Fruit fly (Drosophila melanogaster) whole organism, prepupa: ENCODE measurements around the gene CG42240.

ENCODE experiments used
- Blimp-1 ChIP-seq: fragments of 200-800 bp; sonication (Bioruptor generic); optimal IDR thresholded peaks from 3 replicates; lab custom pipeline; 2017; ENCODE audit warnings: missing biosample characterization, missing genetic modification characterization, mild to moderate bottlenecking, moderate library complexity, missing genetic modification reagents
- CG10631 ChIP-seq: fragments of 200-800 bp; sonication (Bioruptor generic); optimal IDR thresholded peaks from 2 replicates; lab custom pipeline; 2016; ENCODE audit warnings: missing biosample characterization, missing genetic modification characterization
- CG10669 ChIP-seq: fragments of 200-800 bp; sonication (Bioruptor generic); optimal IDR thresholded peaks from 3 replicates; lab custom pipeline; 2018; ENCODE audit warnings: missing biosample characterization, mild to moderate bottlenecking, missing genetic modification characterization, moderate library complexity
- CG11294 ChIP-seq: fragments of 200-800 bp; sonication (Bioruptor generic); IDR thresholded peaks from 2 replicates; pipeline ENCODE4 v1.3.6; 2022; ENCODE audit warnings: missing biosample characterization, missing genetic modification characterization
- CG11762 ChIP-seq: fragments of 200-800 bp; sonication (Bioruptor generic); optimal IDR thresholded peaks from 3 replicates; lab custom pipeline; 2016; ENCODE audit warnings: missing biosample characterization, missing genetic modification characterization; ENCODE audit not compliant: insufficient read depth
- CG11902 ChIP-seq: fragments of 200-800 bp; sonication (Bioruptor generic); optimal IDR thresholded peaks from 3 replicates; lab custom pipeline; 2016; ENCODE audit warnings: missing biosample characterization, missing genetic modification characterization
- CG15336 ChIP-seq: fragments of 200-800 bp; sonication (Bioruptor generic); IDR thresholded peaks from 2 replicates; pipeline ENCODE4 v1.3.6; 2022; ENCODE audit warnings: missing biosample characterization, missing genetic modification characterization
- CG32006 ChIP-seq: fragments of 200-800 bp; sonication (Bioruptor generic); optimal IDR thresholded peaks from 3 replicates; lab custom pipeline; 2017; ENCODE audit warnings: missing biosample characterization, mild to moderate bottlenecking, missing genetic modification characterization
- CG34406 ChIP-seq: fragments of 200-800 bp; sonication (Bioruptor generic); optimal IDR thresholded peaks from 3 replicates; lab custom pipeline; 2016; ENCODE audit warnings: missing biosample characterization, missing genetic modification characterization
- CG4318 ChIP-seq: fragments of 200-800 bp; sonication (Bioruptor generic); optimal IDR thresholded peaks from 3 replicates; lab custom pipeline; 2017; ENCODE audit warnings: missing biosample characterization, mild to moderate bottlenecking, missing genetic modification characterization
- CG6163 ChIP-seq: fragments of 200-800 bp; sonication (Bioruptor generic); IDR thresholded peaks from 3 replicates; pipeline ENCODE4 v1.3.6; 2022; ENCODE audit warnings: missing biosample characterization, missing genetic modification characterization
- CG6276 ChIP-seq: fragments of 200-800 bp; sonication (Bioruptor generic); optimal IDR thresholded peaks from 2 replicates; lab custom pipeline; 2017; ENCODE audit warnings: missing biosample characterization, mild to moderate bottlenecking, missing genetic modification characterization
- CG6808 ChIP-seq: fragments of 200-800 bp; sonication (Bioruptor generic); optimal IDR thresholded peaks from 3 replicates; lab custom pipeline; 2017; ENCODE audit warnings: missing biosample characterization, missing genetic modification characterization, mild to moderate bottlenecking, moderate library complexity, missing genetic modification reagents
- CG6854 ChIP-seq: fragments of 200-800 bp; sonication (Bioruptor generic); optimal IDR thresholded peaks from 2 replicates; lab custom pipeline; 2017; ENCODE audit warnings: missing biosample characterization, mild to moderate bottlenecking, missing genetic modification characterization
- CG7368 ChIP-seq: fragments of 200-800 bp; sonication (Bioruptor generic); optimal IDR thresholded peaks from 3 replicates; lab custom pipeline; 2016; ENCODE audit warnings: missing biosample characterization, missing genetic modification characterization
- CG8119 ChIP-seq: fragments of 200-800 bp; sonication (Bioruptor generic); IDR thresholded peaks from 3 replicates; pipeline ENCODE4 v1.3.6; 2022; ENCODE audit warnings: missing biosample characterization, missing genetic modification characterization
- CG8632 ChIP-seq: fragments of 200-800 bp; sonication (Bioruptor generic); optimal IDR thresholded peaks from 3 replicates; lab custom pipeline; 2016; ENCODE audit warnings: missing biosample characterization, missing genetic modification characterization
- Eip75B ChIP-seq: fragments of 200-800 bp; sonication (Bioruptor generic); optimal IDR thresholded peaks from 3 replicates; lab custom pipeline; 2016; ENCODE audit warnings: missing biosample characterization, missing genetic modification characterization
- Eip78C ChIP-seq: fragments of 200-800 bp; sonication (Bioruptor generic); peaks from one replicate; lab custom pipeline; 2016; ENCODE audit warnings: missing biosample characterization, missing genetic modification characterization
- Eip93F ChIP-seq: fragments of 200-800 bp; sonication (Bioruptor generic); optimal IDR thresholded peaks from 2 replicates; lab custom pipeline; 2016; ENCODE audit warnings: missing biosample characterization, mild to moderate bottlenecking, missing genetic modification characterization
- Ets96B ChIP-seq: fragments of 200-800 bp; optimal IDR thresholded peaks from 2 replicates; lab custom pipeline; 2019; ENCODE audit warnings: missing biosample characterization, mild to moderate bottlenecking, missing genetic modification characterization, moderate library complexity
- Gug ChIP-seq: fragments of 200-800 bp; sonication (Bioruptor generic); IDR thresholded peaks from 2 replicates; pipeline ENCODE4 v1.3.6; 2022; ENCODE audit warnings: missing biosample characterization, missing genetic modification characterization
- Hr38 ChIP-seq: sonication (Bioruptor generic); optimal IDR thresholded peaks from 2 replicates; lab custom pipeline; 2016; ENCODE audit warnings: missing biosample characterization, missing genetic modification characterization
- Hr4 ChIP-seq: fragments of 200-800 bp; sonication (Bioruptor generic); optimal IDR thresholded peaks from 3 replicates; lab custom pipeline; 2016; ENCODE audit warnings: missing biosample characterization, missing genetic modification characterization
- Met ChIP-seq: fragments of 200-800 bp; sonication (Bioruptor generic); optimal IDR thresholded peaks from 3 replicates; lab custom pipeline; 2016; ENCODE audit warnings: missing biosample characterization, missing genetic modification characterization
- OdsH ChIP-seq: fragments of 200-800 bp; sonication (Bioruptor generic); optimal IDR thresholded peaks from 3 replicates; lab custom pipeline; 2016; ENCODE audit warnings: missing biosample characterization, missing genetic modification characterization
- Smox ChIP-seq: fragments of 200-800 bp; sonication (Bioruptor generic); optimal IDR thresholded peaks from 3 replicates; lab custom pipeline; 2016; ENCODE audit warnings: missing biosample characterization, missing genetic modification characterization
- Sox102F ChIP-seq: fragments of 200-800 bp; sonication (Bioruptor generic); optimal IDR thresholded peaks from 2 replicates; lab custom pipeline; 2016; ENCODE audit warnings: missing biosample characterization, mild to moderate bottlenecking, missing genetic modification characterization
- Sox14 ChIP-seq: fragments of 200-800 bp; sonication (Bioruptor generic); optimal IDR thresholded peaks from 3 replicates; lab custom pipeline; 2016; ENCODE audit warnings: missing biosample characterization, missing genetic modification characterization
- Sox15 ChIP-seq: fragments of 200-800 bp; sonication (Bioruptor generic); optimal IDR thresholded peaks from 3 replicates; lab custom pipeline; 2016; ENCODE audit warnings: missing biosample characterization, missing genetic modification characterization
- achi ChIP-seq: fragments of 200-800 bp; sonication (Bioruptor generic); optimal IDR thresholded peaks from 3 replicates; lab custom pipeline; 2016; ENCODE audit warnings: missing biosample characterization, missing genetic modification characterization
- cyc ChIP-seq: fragments of 200-800 bp; sonication (Bioruptor generic); optimal IDR thresholded peaks from 3 replicates; lab custom pipeline; 2016; ENCODE audit warnings: missing biosample characterization, missing genetic modification characterization
- eg ChIP-seq: fragments of 200-800 bp; sonication (Bioruptor generic); IDR thresholded peaks from 3 replicates; pipeline ENCODE4 v1.3.6; 2022; ENCODE audit warnings: missing biosample characterization, missing genetic modification characterization
- esn ChIP-seq: fragments of 200-800 bp; sonication (Bioruptor generic); optimal IDR thresholded peaks from 2 replicates; lab custom pipeline; 2016; ENCODE audit warnings: missing biosample characterization, mild to moderate bottlenecking, missing genetic modification characterization, moderate library complexity
- fkh ChIP-seq: fragments of 200-800 bp; sonication (Bioruptor generic); optimal IDR thresholded peaks from 3 replicates; lab custom pipeline; 2017; ENCODE audit warnings: missing biosample characterization, mild to moderate bottlenecking, missing genetic modification characterization, moderate library complexity
- ss ChIP-seq, 2 experiments: fragments of 200-800 bp; sonication (Bioruptor generic); optimal IDR thresholded peaks; 2 replicates in 1 of 2; 3 replicates in 1 of 2; lab custom pipeline; 2017 to 2018; ENCODE audit warnings: mild to moderate bottlenecking in 2 of 2, missing biosample characterization in 2 of 2, missing genetic modification characterization in 2 of 2, moderate library complexity in 1 of 2
- svp ChIP-seq: fragments of 200-800 bp; sonication (Bioruptor generic); peaks from one replicate; lab custom pipeline; 2016; ENCODE audit warnings: missing biosample characterization, missing genetic modification characterization
- topi ChIP-seq: fragments of 200-800 bp; sonication (Bioruptor generic); optimal IDR thresholded peaks from 3 replicates; lab custom pipeline; 2016; ENCODE audit warnings: missing biosample characterization, missing genetic modification characterization
- vri ChIP-seq: fragments of 200-800 bp; sonication (Bioruptor generic); optimal IDR thresholded peaks from 3 replicates; lab custom pipeline; 2016; ENCODE audit warnings: missing biosample characterization, mild to moderate bottlenecking, missing genetic modification characterization

Gene CG42240

DNA sequence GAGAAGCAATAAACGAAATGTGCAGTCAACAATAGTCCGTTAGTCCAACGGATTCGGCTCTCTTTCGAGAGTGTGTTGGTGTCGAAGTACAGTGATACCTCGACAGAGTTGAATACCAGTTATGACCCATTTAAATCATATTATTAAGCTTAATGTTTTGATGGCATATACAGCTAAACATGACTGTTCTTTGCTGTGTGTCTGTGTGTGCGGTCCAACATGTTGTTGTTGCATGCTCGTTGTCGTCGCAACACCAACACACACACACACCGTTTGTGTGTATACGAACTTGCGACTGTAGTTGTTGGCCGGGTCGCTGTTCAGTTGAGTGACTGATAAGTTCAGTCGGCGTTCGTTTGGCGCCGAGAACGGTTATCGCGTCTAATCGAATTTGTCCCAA is 21.8 kb upstream of the CG42240 start, which contains the start of gene CG15894 (continued):
- TF ChIP-seq CG6808 (no peak), eg (GFP tag; lab: Robert Waterston, UW) (peak; percentile 36; the same call in 1 of the 3 replicates), CG11902 (GFP tag; lab: Kevin White, UChicago) (no peak), svp (GFP tag; lab: Kevin White, UChicago) (peak; percentile 39), CG10669 (GFP tag; lab: Kevin White, UChicago) (no peak), CG11294 (GFP tag; lab: Robert Waterston, UW) (no peak), Sox15 (GFP tag; lab: Kevin White, UChicago) (no peak), CG7368 (GFP tag; lab: Kevin White, UChicago) (no peak), Gug (GFP tag; lab: Robert Waterston, UW) (no peak), topi (GFP tag; lab: Kevin White, UChicago) (no peak), Hr4 (GFP tag; lab: Kevin White, UChicago) (peak; percentile 0), cyc (GFP tag; lab: Kevin White, UChicago) (no peak), Blimp-1 (GFP tag; lab: Kevin White, UChicago) (no peak)

DNA sequence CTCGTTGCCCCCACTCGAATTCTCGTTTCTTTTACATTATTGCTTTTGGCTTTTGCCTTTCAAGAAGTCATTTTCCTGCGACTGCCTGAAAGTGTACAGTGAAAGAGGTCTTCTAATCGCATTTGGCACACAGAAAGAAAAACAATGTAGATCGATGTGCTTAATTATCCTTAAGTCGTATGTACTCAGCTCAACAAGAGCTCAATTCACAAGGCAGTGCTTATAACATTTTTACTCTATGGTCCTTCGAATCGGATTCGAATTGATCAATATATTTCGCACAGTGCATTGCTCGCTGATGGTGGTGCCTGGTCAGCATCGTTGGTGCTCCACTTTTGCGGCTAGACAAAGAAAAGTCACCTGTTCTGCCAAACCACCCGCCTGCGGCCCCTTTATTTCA is 20.2 kb upstream of the CG42240 start:
- peak; percentile 9 for TF ChIP-seq OdsH (GFP tag; lab: Kevin White, UChicago)
- TF ChIP-seq Hr4 (GFP tag; lab: Kevin White, UChicago): peak; percentile 24
- 0 out of 3 replicates have a peak, but pooled peaks have one; percentile 49 for TF ChIP-seq eg (GFP tag; lab: Robert Waterston, UW)
- no peak for TF ChIP-seq CG11902 (GFP tag; lab: Kevin White, UChicago)
- 0 out of 3 replicates have a peak, but pooled peaks have one; percentile 39 for TF ChIP-seq CG6163 (GFP tag; lab: Robert Waterston, UW)
- TF ChIP-seq CG4318: no peak
- peak; percentile 25; the same call in 1 of the 2 replicates for TF ChIP-seq CG15336 (GFP tag; lab: Robert Waterston, UW)
- TF ChIP-seq Gug (GFP tag; lab: Robert Waterston, UW): 0 out of 2 replicates have a peak, but pooled peaks have one; percentile 16
- no peak for TF ChIP-seq esn
- peak; percentile 11 for TF ChIP-seq CG6276 (GFP tag; lab: Kevin White, UChicago)
- TF ChIP-seq CG32006: peak; percentile 31
- 0 out of 3 replicates have a peak, but pooled peaks have one; percentile 32 for TF ChIP-seq CG8119 (GFP tag; lab: Robert Waterston, UW)
- TF ChIP-seq Eip78C (GFP tag; lab: Kevin White, UChicago): peak; percentile 45

DNA sequence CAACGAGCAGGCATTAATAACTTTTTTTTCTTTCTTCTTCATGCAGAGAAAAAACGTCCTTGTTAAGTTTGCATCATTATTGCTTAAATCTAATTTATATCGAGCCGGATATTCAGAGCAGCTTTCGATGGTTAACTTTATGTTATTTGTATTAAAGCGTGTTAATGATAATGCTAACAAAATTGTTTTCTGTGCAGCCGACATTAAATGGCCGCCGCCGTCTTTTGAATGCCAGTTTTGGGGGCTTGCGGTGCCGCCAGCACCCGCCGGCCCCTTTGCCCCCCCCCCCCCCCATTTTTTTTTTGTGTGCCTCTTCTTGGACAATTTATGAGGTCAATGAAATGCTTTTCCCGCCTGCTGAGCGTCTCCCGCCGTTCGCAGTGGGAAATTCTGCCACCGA is 19.1 kb upstream of the CG42240 start:
- TF ChIP-seq achi (no peak), CG32006 (peak; percentile 16), Eip75B (GFP tag; lab: Kevin White, UChicago) (no peak), CG10631 (GFP tag; lab: Kevin White, UChicago) (no peak), Eip78C (GFP tag; lab: Kevin White, UChicago) (no peak)

DNA sequence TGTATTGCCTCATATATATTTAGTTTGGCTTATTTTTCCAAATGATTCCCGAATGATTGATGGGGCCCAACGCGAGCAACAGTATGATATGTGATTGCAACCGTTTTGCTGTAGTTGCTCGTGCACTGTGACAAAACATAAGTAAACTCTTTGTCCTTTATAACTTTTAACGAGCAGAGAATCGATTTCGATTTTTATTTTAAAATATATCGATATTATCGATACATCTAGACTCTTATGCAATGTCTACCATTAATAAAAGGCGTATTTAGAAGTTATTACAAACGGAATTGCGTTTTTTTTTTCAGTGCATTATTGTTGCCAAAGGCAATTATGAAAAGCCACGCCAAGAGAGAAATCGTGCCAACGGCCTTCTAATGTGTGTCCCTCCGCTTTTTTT is 15.1 kb upstream of the CG42240 start:
- TF ChIP-seq vri (GFP tag; lab: Kevin White, UChicago): no peak
- TF ChIP-seq Eip78C (GFP tag; lab: Kevin White, UChicago): peak; percentile 0
- TF ChIP-seq Blimp-1 (GFP tag; lab: Kevin White, UChicago): no peak
- TF ChIP-seq CG8119 (GFP tag; lab: Robert Waterston, UW): no peak
- no peak for TF ChIP-seq Met (GFP tag; lab: Kevin White, UChicago)

DNA sequence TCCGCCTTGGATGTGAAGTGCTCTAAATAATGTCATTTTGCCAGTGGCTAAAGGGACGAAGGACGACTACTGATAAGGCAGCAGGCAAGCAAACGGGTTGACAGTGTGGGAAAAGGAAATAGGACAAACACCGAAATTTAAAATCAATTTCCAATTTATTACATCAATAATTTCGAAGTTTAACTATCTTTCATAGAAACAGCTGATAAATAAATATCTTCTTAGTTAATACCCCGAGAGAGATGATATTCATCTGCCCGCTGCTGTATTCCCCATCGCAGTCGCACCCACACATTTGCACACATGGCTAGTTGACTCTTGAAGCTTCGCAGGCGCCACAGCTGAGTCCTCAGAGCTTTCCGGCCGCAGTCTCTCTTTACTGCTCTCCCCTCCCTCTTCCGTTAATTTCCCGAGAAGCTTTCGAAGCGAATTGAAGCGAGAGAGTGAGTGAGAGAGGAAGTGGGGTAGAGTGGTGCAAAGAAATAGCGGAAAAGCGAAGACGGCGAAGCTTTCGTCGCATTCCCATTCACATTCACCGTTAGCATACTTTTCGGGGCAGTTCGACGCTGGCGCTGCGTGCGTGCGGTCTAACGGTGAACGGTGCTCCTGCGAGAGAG is 13.7 kb upstream of the CG42240 start:
- TF ChIP-seq CG8632 (GFP tag; lab: Kevin White, UChicago) (no peak), CG34406 (peak; percentile 23), Hr38 (GFP tag; lab: Kevin White, UChicago) (no peak), Met (GFP tag; lab: Kevin White, UChicago) (peak; percentile 36), CG8119 (GFP tag; lab: Robert Waterston, UW) (peak; percentile 54; the same call in 2 of the 3 replicates), CG11762 (GFP tag; lab: Kevin White, UChicago) (no peak), CG6854 (GFP tag; lab: Kevin White, UChicago) (no peak), eg (GFP tag; lab: Robert Waterston, UW) (peak; percentile 64; the same call in 2 of the 3 replicates), Eip75B (GFP tag; lab: Kevin White, UChicago) (peak; percentile 21), svp (GFP tag; lab: Kevin White, UChicago) (peak; percentile 73), Eip93F (GFP tag; lab: Kevin White, UChicago) (no peak), CG11294 (GFP tag; lab: Robert Waterston, UW) (no peak; the same call in 1 of the 2 replicates), CG10631 (GFP tag; lab: Kevin White, UChicago) (peak; percentile 42), CG11902 (GFP tag; lab: Kevin White, UChicago) (no peak), Sox102F (no peak), CG6276 (GFP tag; lab: Kevin White, UChicago) (peak; percentile 32), CG32006 (peak; percentile 57), Smox (GFP tag; lab: Kevin White, UChicago) (peak; percentile 21), cyc (GFP tag; lab: Kevin White, UChicago) (peak; percentile 32), Ets96B (tag; lab: Kevin White, UChicago) (peak; percentile 45), topi (GFP tag; lab: Kevin White, UChicago) (peak; percentile 27), ss (GFP tag; optimal IDR thresholded peaks at IDR 0.05; lab: Kevin White, UChicago) (peak; percentile 31 to 60), Sox14 (peak; percentile 30), vri (GFP tag; lab: Kevin White, UChicago) (no peak), CG15336 (GFP tag; lab: Robert Waterston, UW) (peak; percentile 60), fkh (GFP tag; lab: Kevin White, UChicago) (no peak), esn (peak; percentile 32)
